Worm (Caenorhabditis elegans) whole organism, early embryonic: ENCODE measurements around the gene egas-4.

Experiments
- B0310.2 ChIP-seq: sonication (generic microtip); optimal IDR thresholded peaks from 2 replicates; lab custom pipeline; 2016; ENCODE audit warnings: mild to moderate bottlenecking, missing genetic modification characterization, missing compliant biosample characterization
- F13C5.2 ChIP-seq: sonication (generic microtip); optimal IDR thresholded peaks from 2 replicates; lab custom pipeline; 2017; ENCODE audit warnings: mild to moderate bottlenecking, missing genetic modification characterization, inconsistent platforms, missing compliant biosample characterization
- aly-1 ChIP-seq: sonication (generic microtip); optimal IDR thresholded peaks from 2 replicates; lab custom pipeline; 2016; ENCODE audit warnings: missing genetic modification characterization, missing compliant biosample characterization
- ama-1 ChIP-seq: fragments of 150-350 bp; optimal IDR thresholded peaks from 2 replicates; lab custom pipeline; 2014
- ceh-13 ChIP-seq: fragments of 200-800 bp; sonication (Bioruptor generic); optimal IDR thresholded peaks from 2 replicates; lab custom pipeline; 2018; ENCODE audit warnings: mild to moderate bottlenecking, missing genetic modification characterization, missing compliant biosample characterization
- ceh-36 ChIP-seq: sonication (generic microtip); optimal IDR thresholded peaks from 2 replicates; lab custom pipeline; 2016; ENCODE audit warnings: missing genetic modification characterization, inconsistent platforms, missing compliant biosample characterization
- ets-7 ChIP-seq: sonication (generic microtip); optimal IDR thresholded peaks from 2 replicates; lab custom pipeline; 2016; ENCODE audit warnings: missing genotype, missing genetic modification characterization, missing compliant biosample characterization
- flt-1 ChIP-seq: fragments of 200-800 bp; sonication (Bioruptor generic); IDR thresholded peaks from 2 replicates; pipeline ENCODE4 v1.3.6; 2022; ENCODE audit warnings: missing genetic modification characterization, missing compliant biosample characterization
- hmbx-1 ChIP-seq: sonication (generic microtip); optimal IDR thresholded peaks from 2 replicates; lab custom pipeline; 2016; ENCODE audit warnings: mild to moderate bottlenecking, missing genetic modification characterization, missing compliant biosample characterization
- hmg-4 ChIP-seq: fragments of 200-800 bp; sonication (Bioruptor generic); optimal IDR thresholded peaks from 2 replicates; lab custom pipeline; 2018; ENCODE audit warnings: mild to moderate bottlenecking, missing genetic modification characterization, missing compliant biosample characterization
- hnd-1 ChIP-seq: sonication (generic microtip); optimal IDR thresholded peaks from 2 replicates; lab custom pipeline; 2016; ENCODE audit warnings: missing genetic modification characterization, missing compliant biosample characterization
- pes-1 ChIP-seq: fragments of 200-800 bp; sonication (Bioruptor generic); IDR thresholded peaks from 2 replicates; pipeline ENCODE4 v1.3.6; 2022; ENCODE audit warnings: missing genetic modification reagents, missing genetic modification characterization, missing compliant biosample characterization
- scrt-1 ChIP-seq: fragments of 200-800 bp; sonication (Bioruptor generic); IDR thresholded peaks from 2 replicates; pipeline ENCODE4 v1.3.6; 2022; ENCODE audit warnings: missing genetic modification characterization, missing compliant biosample characterization
- sea-1 ChIP-seq: fragments of 200-800 bp; sonication (Bioruptor generic); conservative IDR thresholded peaks from 2 replicates; pipeline ENCODE4 v1.3.6; 2022; ENCODE audit warnings: missing genetic modification characterization, missing compliant biosample characterization
- tbx-11 ChIP-seq: fragments of 200-800 bp; sonication (Bioruptor generic); IDR thresholded peaks from 2 replicates; pipeline ENCODE4 v1.3.6; 2022; ENCODE audit warnings: missing genetic modification characterization, missing compliant biosample characterization
- tbx-37 ChIP-seq: fragments of 200-800 bp; sonication (Bioruptor generic); conservative IDR thresholded peaks from 2 replicates; pipeline ENCODE4 v1.3.6; 2022; ENCODE audit warnings: missing genetic modification reagents, missing genetic modification characterization, missing compliant biosample characterization
- tra-4 ChIP-seq: sonication (generic microtip); optimal IDR thresholded peaks from 2 replicates; lab custom pipeline; 2017; ENCODE audit warnings: missing genetic modification characterization, missing compliant biosample characterization

The egas-4 gene

DNA sequence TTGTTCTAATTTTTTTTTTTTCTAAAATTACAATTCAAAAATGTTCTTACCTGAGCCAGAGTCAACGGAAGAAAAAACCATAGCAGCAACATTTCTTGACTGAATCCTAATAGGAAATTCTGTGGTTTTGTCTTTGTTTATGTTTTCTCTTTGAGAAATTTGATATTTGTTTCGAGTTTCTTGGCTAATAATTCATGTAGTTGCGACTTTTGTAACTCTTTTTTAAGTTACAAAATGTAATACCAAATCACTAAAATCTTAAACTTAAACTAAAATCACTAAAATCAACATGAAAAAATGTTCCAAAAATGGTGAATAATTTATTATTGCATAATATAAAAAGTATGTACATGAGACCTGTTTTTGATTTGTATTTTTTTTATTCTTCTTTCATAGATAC lies at the start of gene egas-4:
Gene egas-4 (minus strand): TSS at position 101 of the 400 bp plus-strand sequence.
- TF ChIP-seq flt-1 (GFP tag; lab: Robert Waterston, UW): no peak
- no peak for TF ChIP-seq tra-4 (tag; lab: Kevin White, UChicago)
- TF ChIP-seq sea-1: no peak
- TF ChIP-seq hmg-4 (GFP tag; lab: Kevin White, UChicago): no peak
- no peak for TF ChIP-seq ceh-36 (tag; lab: Kevin White, UChicago)
- no peak for TF ChIP-seq pes-1 (GFP tag; lab: Robert Waterston, UW)
- no peak for TF ChIP-seq B0310.2 (tag; lab: Kevin White, UChicago)
- no peak for TF ChIP-seq ceh-13 (GFP tag; lab: Kevin White, UChicago)
- no peak for TF ChIP-seq ama-1 (lab: Kevin White, UChicago)
- TF ChIP-seq tbx-11 (GFP tag; lab: Robert Waterston, UW): no peak
- TF ChIP-seq tbx-37: no peak
- TF ChIP-seq hmbx-1 (tag; lab: Kevin White, UChicago): no peak
- TF ChIP-seq scrt-1 (GFP tag; lab: Robert Waterston, UW): no peak
- no peak for TF ChIP-seq ets-7 (tag; lab: Kevin White, UChicago)
- TF ChIP-seq F13C5.2 (tag; lab: Kevin White, UChicago): no peak
- TF ChIP-seq hnd-1 (tag; lab: Kevin White, UChicago): no peak
- TF ChIP-seq aly-1 (tag; lab: Kevin White, UChicago): no peak

DNA sequence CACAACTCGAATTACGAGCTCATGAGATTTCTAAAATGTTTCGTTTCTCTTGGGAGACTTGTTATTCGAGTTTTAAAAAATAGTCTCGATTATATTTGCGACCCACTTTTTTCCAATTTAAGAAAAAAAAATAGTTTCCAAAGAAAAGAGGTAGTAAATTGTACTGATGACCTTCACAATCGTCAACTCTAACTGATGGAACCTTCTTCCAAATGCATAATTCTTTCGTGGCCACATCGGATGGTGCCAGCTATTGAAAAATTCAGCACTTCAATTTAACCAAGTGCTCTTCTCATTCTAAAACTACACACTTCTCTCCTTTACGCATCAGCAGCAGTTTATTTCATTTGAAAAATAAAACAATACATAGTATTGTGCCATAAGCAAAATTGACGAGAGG lies 46.0 kb upstream of the egas-4 start:
- TF ChIP-seq sea-1: no peak
- TF ChIP-seq pes-1 (GFP tag; lab: Robert Waterston, UW): no peak

DNA sequence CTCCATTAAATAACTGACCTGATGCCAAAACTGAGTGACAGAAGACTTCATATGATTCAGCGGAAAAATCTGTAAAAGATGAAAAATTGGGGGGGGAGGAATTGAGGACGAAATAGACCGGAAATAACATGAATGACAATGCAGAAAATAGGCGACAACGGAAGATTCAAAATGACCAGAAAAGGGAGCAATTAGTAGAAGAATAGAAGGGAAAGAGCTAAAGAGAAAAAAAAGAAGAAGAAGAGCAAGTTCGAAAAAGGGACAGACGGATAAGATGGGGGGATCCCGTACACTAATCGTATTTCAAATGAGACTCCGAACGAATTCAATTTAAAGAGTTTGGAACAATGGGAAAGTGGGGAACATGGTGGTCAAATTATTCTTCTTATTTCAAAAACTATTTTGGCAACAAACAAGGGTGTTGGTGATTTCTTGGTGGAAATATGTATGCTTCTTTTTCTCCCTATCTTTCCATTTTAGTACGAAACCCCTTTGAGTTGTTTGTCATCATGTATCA lies 44.9 kb upstream of the egas-4 start, which contains the start of gene R05G6.10:
Gene R05G6.10 (minus strand): TSS at position 51 of the 517 bp plus-strand sequence.
- no peak for TF ChIP-seq tbx-11 (GFP tag; lab: Robert Waterston, UW)
- TF ChIP-seq tbx-37: no peak
- no peak for TF ChIP-seq flt-1 (GFP tag; lab: Robert Waterston, UW)
- no peak for TF ChIP-seq scrt-1 (GFP tag; lab: Robert Waterston, UW)
- TF ChIP-seq ama-1 (lab: Kevin White, UChicago): no peak
- TF ChIP-seq B0310.2 (tag; lab: Kevin White, UChicago): no peak
- no peak for TF ChIP-seq hnd-1 (tag; lab: Kevin White, UChicago)
- no peak for TF ChIP-seq hmg-4 (GFP tag; lab: Kevin White, UChicago)
- no peak for TF ChIP-seq F13C5.2 (tag; lab: Kevin White, UChicago)
- no peak for TF ChIP-seq sea-1
- TF ChIP-seq pes-1 (GFP tag; lab: Robert Waterston, UW): no peak
- no peak for TF ChIP-seq ceh-36 (tag; lab: Kevin White, UChicago)
- TF ChIP-seq aly-1 (tag; lab: Kevin White, UChicago): no peak

DNA sequence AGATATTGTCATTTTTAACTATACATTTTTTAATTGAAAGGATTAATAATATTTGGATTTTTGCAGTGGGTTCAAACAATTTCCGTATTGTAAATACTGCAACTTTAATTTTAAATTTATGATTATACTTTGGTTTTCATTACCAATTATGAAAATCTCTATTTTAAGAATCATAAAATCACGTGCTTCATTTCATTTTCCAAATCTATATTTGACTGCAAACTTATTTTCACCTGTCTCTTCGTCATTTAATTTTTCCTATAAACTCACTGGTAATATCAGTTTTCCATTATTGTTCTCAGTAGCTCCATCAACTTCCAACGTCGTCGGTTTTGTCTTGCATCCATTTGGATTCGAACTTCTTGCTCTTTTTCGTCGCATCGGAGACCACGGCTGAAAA lies 34.7 kb upstream of the egas-4 start, which contains the start of gene R05G6.1:
Gene R05G6.1 (plus strand): TSS at position 301 of the 400 bp plus-strand sequence.
- TF ChIP-seq tbx-37: no peak
- no peak for TF ChIP-seq B0310.2 (tag; lab: Kevin White, UChicago)
- TF ChIP-seq flt-1 (GFP tag; lab: Robert Waterston, UW): no peak
- TF ChIP-seq aly-1 (tag; lab: Kevin White, UChicago): no peak
- no peak for TF ChIP-seq ceh-13 (GFP tag; lab: Kevin White, UChicago)
- TF ChIP-seq tbx-11 (GFP tag; lab: Robert Waterston, UW): no peak
- no peak for TF ChIP-seq ets-7 (tag; lab: Kevin White, UChicago)
- TF ChIP-seq hmbx-1 (tag; lab: Kevin White, UChicago): no peak
- TF ChIP-seq hnd-1 (tag; lab: Kevin White, UChicago): no peak
- no peak for TF ChIP-seq ceh-36 (tag; lab: Kevin White, UChicago)
- no peak for TF ChIP-seq scrt-1 (GFP tag; lab: Robert Waterston, UW)

DNA sequence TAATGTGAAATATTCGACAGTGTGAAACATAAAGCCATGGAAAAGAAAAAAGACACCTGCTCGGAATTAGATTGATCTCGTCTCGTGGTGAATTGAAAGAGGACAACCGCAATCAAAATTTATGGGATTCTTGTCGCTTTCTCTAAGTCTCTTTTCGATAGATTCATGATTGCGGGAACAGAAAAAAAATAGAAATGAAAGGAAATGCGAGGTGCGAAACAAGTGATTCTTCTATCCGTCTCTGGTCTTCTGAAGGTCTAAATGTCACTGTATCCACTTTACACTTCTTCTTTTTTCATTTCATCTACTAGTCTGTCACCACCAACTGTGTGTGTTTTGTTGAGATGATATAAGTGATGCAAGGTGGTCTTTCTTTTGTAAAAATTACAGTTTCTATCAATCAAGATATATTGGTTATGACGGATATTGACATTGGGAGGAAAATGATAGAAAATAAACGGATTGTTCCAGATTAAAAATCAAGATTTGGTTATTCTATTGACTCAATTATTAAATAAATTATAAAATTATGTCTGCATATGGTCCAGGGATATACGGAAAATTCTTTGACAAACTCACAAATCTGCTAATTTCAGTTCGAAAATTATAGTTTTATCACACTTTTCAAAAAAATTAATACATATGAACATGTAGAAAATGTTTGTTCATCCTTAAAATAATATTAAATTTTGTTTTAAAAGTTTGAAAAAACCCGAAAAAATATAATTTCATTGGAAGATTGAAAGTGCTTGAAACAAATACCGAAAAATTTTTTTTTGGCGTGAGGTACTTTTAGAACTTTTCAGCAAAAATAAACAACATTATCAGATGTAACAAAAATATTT lies 32.8 kb upstream of the egas-4 start:
- no peak for TF ChIP-seq scrt-1 (GFP tag; lab: Robert Waterston, UW)
- TF ChIP-seq F13C5.2 (tag; lab: Kevin White, UChicago): no peak
- no peak for TF ChIP-seq tra-4 (tag; lab: Kevin White, UChicago)
- no peak for TF ChIP-seq hmbx-1 (tag; lab: Kevin White, UChicago)
- TF ChIP-seq tbx-11 (GFP tag; lab: Robert Waterston, UW): no peak
- no peak for TF ChIP-seq pes-1 (GFP tag; lab: Robert Waterston, UW)
- TF ChIP-seq hnd-1 (tag; lab: Kevin White, UChicago): no peak
- no peak for TF ChIP-seq ceh-36 (tag; lab: Kevin White, UChicago)
- TF ChIP-seq ets-7 (tag; lab: Kevin White, UChicago): no peak
- no peak for TF ChIP-seq tbx-37
- no peak for TF ChIP-seq hmg-4 (GFP tag; lab: Kevin White, UChicago)
- TF ChIP-seq flt-1 (GFP tag; lab: Robert Waterston, UW): no peak
- TF ChIP-seq B0310.2 (tag; lab: Kevin White, UChicago): no peak
- no peak for TF ChIP-seq ceh-13 (GFP tag; lab: Kevin White, UChicago)
- TF ChIP-seq ama-1 (lab: Kevin White, UChicago): no peak
- no peak for TF ChIP-seq aly-1 (tag; lab: Kevin White, UChicago)
- TF ChIP-seq sea-1: no peak

DNA sequence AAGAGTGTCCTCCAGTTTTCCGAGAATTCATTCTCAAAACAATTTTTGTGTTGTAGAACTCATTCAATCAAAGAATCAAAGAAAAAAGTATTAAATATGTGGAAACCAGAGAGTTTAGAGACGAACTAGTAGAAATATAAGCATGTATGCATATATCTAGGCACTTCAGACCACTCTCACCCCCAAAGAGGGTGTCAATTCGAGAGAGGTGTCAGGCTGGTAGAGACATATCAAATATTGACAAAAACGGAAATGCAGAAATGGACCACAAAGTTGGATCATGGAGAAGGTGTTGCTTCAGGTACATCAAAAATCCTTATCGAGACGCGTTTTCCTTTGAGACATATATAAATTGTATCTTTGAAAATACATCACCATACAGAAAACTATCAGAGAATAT lies 26.1 kb upstream of the egas-4 start:
- TF ChIP-seq F13C5.2 (tag; lab: Kevin White, UChicago): no peak
- TF ChIP-seq hmbx-1 (tag; lab: Kevin White, UChicago): no peak
- no peak for TF ChIP-seq ama-1 (lab: Kevin White, UChicago)
- no peak for TF ChIP-seq pes-1 (GFP tag; lab: Robert Waterston, UW)
- no peak for TF ChIP-seq flt-1 (GFP tag; lab: Robert Waterston, UW)
- TF ChIP-seq tra-4 (tag; lab: Kevin White, UChicago): no peak
- TF ChIP-seq aly-1 (tag; lab: Kevin White, UChicago): no peak
- TF ChIP-seq B0310.2 (tag; lab: Kevin White, UChicago): no peak
- no peak for TF ChIP-seq tbx-37
- no peak for TF ChIP-seq sea-1
- no peak for TF ChIP-seq scrt-1 (GFP tag; lab: Robert Waterston, UW)
- no peak for TF ChIP-seq ets-7 (tag; lab: Kevin White, UChicago)
- no peak for TF ChIP-seq hnd-1 (tag; lab: Kevin White, UChicago)
- no peak for TF ChIP-seq hmg-4 (GFP tag; lab: Kevin White, UChicago)
- TF ChIP-seq tbx-11 (GFP tag; lab: Robert Waterston, UW): no peak
- no peak for TF ChIP-seq ceh-36 (tag; lab: Kevin White, UChicago)
- no peak for TF ChIP-seq ceh-13 (GFP tag; lab: Kevin White, UChicago)
